Fruit fly (Drosophila melanogaster) whole organism, embryonic: ENCODE results near the gene ETHR.

Experiments used
- Atf3 ChIP-seq: fragments of 200-800 bp; sonication (Bioruptor generic); optimal IDR thresholded peaks from 3 replicates; lab custom pipeline; 2016; ENCODE audit warnings: missing biosample characterization, missing genetic modification characterization
- Bgb ChIP-seq: fragments of 200-800 bp; sonication (Bioruptor generic); IDR thresholded peaks from 2 replicates; pipeline ENCODE4 v1.3.6; 2022; ENCODE audit warnings: missing biosample characterization, missing genetic modification characterization; ENCODE audit not compliant: partially characterized antibody
- CG11247 ChIP-seq: fragments of 200-800 bp; sonication (Bioruptor generic); IDR thresholded peaks from 2 replicates; pipeline ENCODE4 v1.3.6; 2022; ENCODE audit warnings: missing biosample characterization, missing genetic modification characterization
- CG12769 ChIP-seq: fragments of 200-800 bp; sonication (Bioruptor generic); optimal IDR thresholded peaks from 2 replicates; lab custom pipeline; 2019; ENCODE audit warnings: missing biosample characterization, mild to moderate bottlenecking, missing genetic modification characterization, moderate library complexity
- CG14710 ChIP-seq: fragments of 200-800 bp; sonication (Bioruptor generic); optimal IDR thresholded peaks from 3 replicates; lab custom pipeline; 2019; ENCODE audit warnings: missing biosample characterization, mild to moderate bottlenecking, missing genetic modification characterization, moderate library complexity
- CG17385 ChIP-seq: fragments of 200-800 bp; sonication (Bioruptor generic); optimal IDR thresholded peaks from 3 replicates; lab custom pipeline; 2018; ENCODE audit warnings: missing biosample characterization, mild to moderate bottlenecking, missing genetic modification characterization
- CG17612 ChIP-seq: fragments of 200-800 bp; sonication (Bioruptor generic); IDR thresholded peaks from 2 replicates; pipeline ENCODE4 v1.3.6; 2022; ENCODE audit warnings: missing biosample characterization, missing genetic modification characterization
- CG32532 ChIP-seq: fragments of 200-800 bp; sonication (Bioruptor generic); IDR thresholded peaks from 2 replicates; pipeline ENCODE4 v1.3.6; 2022; ENCODE audit warnings: missing biosample characterization, missing genetic modification characterization
- CG32772 ChIP-seq: fragments of 200-800 bp; sonication (Bioruptor generic); IDR thresholded peaks from 2 replicates; pipeline ENCODE4 v1.3.6; 2022; ENCODE audit warnings: missing biosample characterization, missing genetic modification characterization
- CG33557 ChIP-seq: fragments of 200-800 bp; sonication (Bioruptor generic); optimal IDR thresholded peaks from 2 replicates; lab custom pipeline; 2019; ENCODE audit warnings: missing biosample characterization, mild to moderate bottlenecking, missing genetic modification characterization, moderate library complexity
- CG34376 ChIP-seq: fragments of 200-800 bp; sonication (Bioruptor generic); optimal IDR thresholded peaks from 2 replicates; lab custom pipeline; 2018; ENCODE audit warnings: missing biosample characterization, mild to moderate bottlenecking, missing genetic modification characterization
- CG7271 ChIP-seq: fragments of 200-800 bp; sonication (Bioruptor generic); optimal IDR thresholded peaks from 2 replicates; lab custom pipeline; 2018; ENCODE audit warnings: missing biosample characterization, mild to moderate bottlenecking, missing genetic modification characterization, moderate library complexity
- CG7372 ChIP-seq: fragments of 200-800 bp; sonication (Bioruptor generic); IDR thresholded peaks from 2 replicates; pipeline ENCODE4 v1.3.6; 2022; ENCODE audit warnings: missing biosample characterization, missing genetic modification characterization
- CG9727 ChIP-seq: fragments of 200-800 bp; sonication (Bioruptor generic); optimal IDR thresholded peaks from 3 replicates; lab custom pipeline; 2017; ENCODE audit warnings: missing biosample characterization, mild to moderate bottlenecking, missing genetic modification characterization
- CG9932 ChIP-seq: fragments of 200-800 bp; sonication (Bioruptor generic); IDR thresholded peaks from 2 replicates; pipeline ENCODE4 v1.3.6; 2022; ENCODE audit warnings: missing biosample characterization, missing genetic modification characterization
- Chrac-16 ChIP-seq: fragments of 200-800 bp; sonication (Bioruptor generic); optimal IDR thresholded peaks from 3 replicates; lab custom pipeline; 2016; ENCODE audit warnings: missing biosample characterization, missing genetic modification characterization
- Hand ChIP-seq: fragments of 200-800 bp; sonication (Bioruptor generic); optimal IDR thresholded peaks from 2 replicates; lab custom pipeline; 2017; ENCODE audit warnings: mild to moderate bottlenecking, missing biosample characterization, missing genetic modification reagents, missing genetic modification characterization
- HmgZ ChIP-seq: fragments of 200-800 bp; sonication (Bioruptor generic); optimal IDR thresholded peaks from 2 replicates; lab custom pipeline; 2018; ENCODE audit warnings: missing biosample characterization, mild to moderate bottlenecking, missing genetic modification characterization
- Hsf ChIP-seq: fragments of 200-800 bp; sonication (Bioruptor generic); optimal IDR thresholded peaks from 3 replicates; lab custom pipeline; 2016; ENCODE audit warnings: missing biosample characterization, missing genetic modification characterization
- Med ChIP-seq: fragments of 200-800 bp; sonication (Bioruptor generic); peaks from one replicate; lab custom pipeline; 2016; ENCODE audit warnings: missing biosample characterization, missing genetic modification characterization, mild to moderate bottlenecking, inconsistent platforms, moderate library complexity
- Nf-YA ChIP-seq: fragments of 200-800 bp; sonication (Bioruptor generic); IDR thresholded peaks from 2 replicates; pipeline ENCODE4 v1.3.6; 2022; ENCODE audit warnings: missing biosample characterization, missing genetic modification characterization
- Opbp ChIP-seq: fragments of 200-800 bp; sonication (Bioruptor generic); IDR thresholded peaks from 3 replicates; pipeline ENCODE4 v1.3.6; 2022; ENCODE audit warnings: missing biosample characterization, missing genetic modification characterization; ENCODE audit not compliant: partially characterized antibody
- Pdp1 ChIP-seq, 2 experiments: fragments of 200-800 bp; sonication (Bioruptor generic); optimal IDR thresholded peaks; 3 replicates each; lab custom pipeline; 2016; ENCODE audit warnings: missing biosample characterization in 2 of 2, missing genetic modification characterization in 2 of 2, mild to moderate bottlenecking in 1 of 2, moderate library complexity in 1 of 2
- Sry-β ChIP-seq: fragments of 200-800 bp; sonication (Bioruptor generic); optimal IDR thresholded peaks from 2 replicates; lab custom pipeline; 2018; ENCODE audit warnings: missing biosample characterization, mild to moderate bottlenecking, missing genetic modification characterization, moderate library complexity
- Vsx1 ChIP-seq: fragments of 200-800 bp; sonication (Bioruptor generic); optimal IDR thresholded peaks from 2 replicates; lab custom pipeline; 2017; ENCODE audit warnings: missing biosample characterization, mild to moderate bottlenecking, missing genetic modification characterization, missing genetic modification reagents
- abd-A ChIP-seq: fragments of 200-800 bp; sonication (Bioruptor generic); optimal IDR thresholded peaks from 3 replicates; lab custom pipeline; 2019; ENCODE audit warnings: missing biosample characterization, mild to moderate bottlenecking, missing genetic modification characterization, moderate library complexity
- amos ChIP-seq: fragments of 200-800 bp; sonication (Bioruptor generic); IDR thresholded peaks from 2 replicates; pipeline ENCODE4 v1.3.6; 2022; ENCODE audit warnings: missing biosample characterization, missing genetic modification characterization; ENCODE audit not compliant: partially characterized antibody
- ap ChIP-seq: fragments of 200-800 bp; sonication (Bioruptor generic); IDR thresholded peaks from 2 replicates; pipeline ENCODE4 v1.3.6; 2022; ENCODE audit warnings: missing biosample characterization, missing genetic modification characterization
- bbx ChIP-seq: fragments of 200-800 bp; sonication (Bioruptor generic); IDR thresholded peaks from 2 replicates; pipeline ENCODE4 v1.3.6; 2022; ENCODE audit warnings: missing biosample characterization, missing genetic modification characterization; ENCODE audit not compliant: partially characterized antibody
- ci ChIP-seq: fragments of 200-800 bp; sonication (Bioruptor generic); IDR thresholded peaks from 3 replicates; pipeline ENCODE4 v1.3.6; 2022; ENCODE audit warnings: missing biosample characterization, missing genetic modification characterization
- dati ChIP-seq: fragments of 200-800 bp; sonication (Bioruptor generic); IDR thresholded peaks from 2 replicates; pipeline ENCODE4 v1.3.6; 2022; ENCODE audit warnings: missing biosample characterization, missing genetic modification characterization
- dpn ChIP-seq, 2 experiments: fragments of 200-800 bp; sonication (Bioruptor generic); optimal IDR thresholded peaks; 3 replicates each; lab custom pipeline; 2016; ENCODE audit warnings: missing biosample characterization in 2 of 2, missing genetic modification characterization in 2 of 2
- eve ChIP-seq, 2 experiments: fragments of >200 bp; optimal IDR thresholded peaks; 2 replicates each; lab custom pipeline; 2017; ENCODE audit warnings: missing biosample characterization in 2 of 2, missing genetic modification characterization in 2 of 2
- exex ChIP-seq: fragments of 200-800 bp; sonication (Bioruptor generic); optimal IDR thresholded peaks from 4 replicates; lab custom pipeline; 2018; ENCODE audit warnings: missing biosample characterization, mild to moderate bottlenecking, missing genetic modification characterization, moderate library complexity
- fd102C ChIP-seq: fragments of 200-800 bp; sonication (Bioruptor generic); optimal IDR thresholded peaks from 2 replicates; lab custom pipeline; 2018; ENCODE audit warnings: missing biosample characterization, mild to moderate bottlenecking, missing genetic modification characterization, moderate library complexity
- fd3F ChIP-seq: fragments of 200-800 bp; sonication (Bioruptor generic); optimal IDR thresholded peaks from 2 replicates; lab custom pipeline; 2018; ENCODE audit warnings: missing biosample characterization, mild to moderate bottlenecking, missing genetic modification characterization, moderate library complexity
- ftz-f1 ChIP-seq: fragments of 200-800 bp; sonication (Bioruptor generic); optimal IDR thresholded peaks from 2 replicates; lab custom pipeline; 2016; ENCODE audit warnings: missing biosample characterization, missing genetic modification characterization
- hb ChIP-seq: fragments of 200-800 bp; sonication (Bioruptor generic); IDR thresholded peaks from 3 replicates; pipeline ENCODE4 v1.3.6; 2022; ENCODE audit warnings: missing biosample characterization, missing genetic modification characterization; ENCODE audit not compliant: partially characterized antibody
- her ChIP-seq: fragments of 200-800 bp; sonication (Bioruptor generic); optimal IDR thresholded peaks from 2 replicates; lab custom pipeline; 2016; ENCODE audit warnings: missing biosample characterization, missing genetic modification characterization
- lilli ChIP-seq: fragments of 200-800 bp; sonication (Bioruptor generic); optimal IDR thresholded peaks from 3 replicates; lab custom pipeline; 2016; ENCODE audit warnings: missing biosample characterization, missing genetic modification characterization
- nerfin-2 ChIP-seq: fragments of 200-800 bp; sonication (Bioruptor generic); IDR thresholded peaks from 2 replicates; pipeline ENCODE4 v1.3.6; 2022; ENCODE audit warnings: missing biosample characterization, missing genetic modification characterization; ENCODE audit not compliant: partially characterized antibody
- otp ChIP-seq: fragments of 200-800 bp; sonication (Bioruptor generic); IDR thresholded peaks from 3 replicates; pipeline ENCODE4, ENCODE4 v1.3.6; 2022; ENCODE audit warnings: missing biosample characterization, missing genetic modification characterization
- pan ChIP-seq, 4 experiments: fragments of >200 bp in 3 of 4; fragments of 200-800 bp in 1 of 4; sonication (Bioruptor generic) in 1 of 4; optimal IDR thresholded peaks in 3 of 4; IDR thresholded peaks in 1 of 4; 2 replicates each; pipeline versions ENCODE4 v1.3.6 to Lab custom; 2017 to 2022; ENCODE audit warnings: missing biosample characterization in 2 of 4, missing genetic modification characterization in 2 of 4, mixed read lengths in 1 of 4
- slbo ChIP-seq: fragments of 200-800 bp; sonication (Bioruptor generic); IDR thresholded peaks from 2 replicates; pipeline ENCODE4 v1.3.6; 2022; ENCODE audit warnings: missing biosample characterization, missing genetic modification characterization
- sr ChIP-seq: fragments of 200-800 bp; sonication (Bioruptor generic); IDR thresholded peaks from 3 replicates; pipeline ENCODE4 v1.3.6; 2022; ENCODE audit warnings: missing biosample characterization, missing genetic modification characterization
- vnd ChIP-seq: fragments of 200-800 bp; sonication (Bioruptor generic); IDR thresholded peaks from 3 replicates; pipeline ENCODE4 v1.3.6; 2022; ENCODE audit warnings: missing biosample characterization, missing genetic modification characterization; ENCODE audit not compliant: partially characterized antibody

The ETHR gene

DNA sequence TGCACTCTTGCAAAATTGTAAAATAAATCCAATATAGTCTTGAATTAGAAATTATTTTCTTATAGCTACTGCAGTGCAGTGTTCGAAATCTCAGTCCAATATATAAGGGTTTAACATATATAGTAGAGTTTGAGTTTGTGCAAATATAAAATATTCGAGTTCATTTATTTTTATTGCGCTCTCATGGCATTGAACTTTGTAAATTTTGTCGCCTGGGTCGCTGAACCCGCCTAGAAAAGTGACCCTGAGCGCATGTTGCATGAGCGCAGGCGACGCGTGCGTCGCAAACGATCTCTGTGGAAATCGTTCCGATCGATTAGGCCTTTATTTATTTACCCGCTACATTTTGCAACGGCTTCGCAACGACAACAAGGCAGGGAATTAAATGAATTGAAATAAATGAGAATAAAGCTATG, 46.9 kb upstream of the ETHR start (continued):
- TF ChIP-seq dpn (GFP tag; optimal IDR thresholded peaks at IDR 0.05; lab: Kevin White, UChicago) (peak in 1 of 2 experiments; percentile 22), ci (GFP tag; lab: Robert Waterston, UW) (no peak), CG14710 (tag; lab: Kevin White, UChicago) (peak; percentile 10), her (GFP tag; lab: Kevin White, UChicago) (peak; percentile 30), Sry-β (GFP tag; lab: Kevin White, UChicago) (no peak), hb (GFP tag; lab: Robert Waterston, UW) (no peak), slbo (peak; percentile 21; the same call in 1 of the 2 replicates), nerfin-2 (GFP tag; lab: Robert Waterston, UW) (no peak), Vsx1 (GFP tag; lab: Kevin White, UChicago) (peak; percentile 29), CG34376 (GFP tag; lab: Kevin White, UChicago) (no peak), Opbp (GFP tag; lab: Robert Waterston, UW) (no peak), eve (GFP tag; optimal IDR thresholded peaks at IDR 0.05; lab: Kevin White, UChicago) (no peak), pan (optimal IDR thresholded peaks at IDR 0.05; lab: Kevin White, UChicago) (no peak), pan (GFP tag; optimal IDR thresholded peaks at IDR 0.05 in 1 of 2, IDR thresholded peaks at IDR 0.05 in 1 of 2) (peak in 1 of 2 experiments; percentile 49), otp (no peak), dati (no peak), CG12769 (tag; lab: Kevin White, UChicago) (no peak), ap (GFP tag; lab: Robert Waterston, UW) (no peak), Nf-YA (GFP tag; lab: Robert Waterston, UW) (no peak), CG9727 (peak; percentile 6), CG17612 (GFP tag; lab: Robert Waterston, UW) (no peak), Chrac-16 (GFP tag; lab: Kevin White, UChicago) (peak; percentile 42)

DNA sequence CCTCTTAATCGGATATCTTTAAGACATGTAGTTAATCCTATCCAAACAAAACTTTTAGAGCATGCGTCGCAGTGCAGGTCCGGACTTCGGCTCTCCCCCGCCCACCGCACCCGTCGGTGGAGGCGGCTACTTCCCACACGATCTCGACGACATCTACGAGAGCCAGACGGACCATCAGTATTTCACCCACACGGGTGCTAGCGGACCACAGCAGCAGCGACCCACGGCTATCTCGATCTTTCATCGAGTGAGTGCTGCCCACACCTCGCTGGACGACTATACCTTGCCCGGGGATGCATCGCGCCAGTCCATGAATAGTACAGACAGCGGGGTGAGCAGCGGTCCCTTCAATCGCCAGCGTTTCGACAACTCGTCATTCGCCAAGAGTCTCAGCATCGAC, 45.2 kb upstream of the ETHR start:
- TF ChIP-seq Hand (GFP tag; lab: Kevin White, UChicago): no peak
- TF ChIP-seq fd3F (GFP tag; lab: Kevin White, UChicago): no peak
- TF ChIP-seq CG32532: no peak
- no peak for TF ChIP-seq CG32772
- TF ChIP-seq fd102C (GFP tag; lab: Kevin White, UChicago): no peak
- TF ChIP-seq Nf-YA (GFP tag; lab: Robert Waterston, UW): no peak
- TF ChIP-seq CG9932 (GFP tag; lab: Robert Waterston, UW): 0 out of 2 replicates have a peak, but pooled peaks have one; percentile 24
- TF ChIP-seq sr (GFP tag; lab: Robert Waterston, UW): peak; percentile 96

DNA sequence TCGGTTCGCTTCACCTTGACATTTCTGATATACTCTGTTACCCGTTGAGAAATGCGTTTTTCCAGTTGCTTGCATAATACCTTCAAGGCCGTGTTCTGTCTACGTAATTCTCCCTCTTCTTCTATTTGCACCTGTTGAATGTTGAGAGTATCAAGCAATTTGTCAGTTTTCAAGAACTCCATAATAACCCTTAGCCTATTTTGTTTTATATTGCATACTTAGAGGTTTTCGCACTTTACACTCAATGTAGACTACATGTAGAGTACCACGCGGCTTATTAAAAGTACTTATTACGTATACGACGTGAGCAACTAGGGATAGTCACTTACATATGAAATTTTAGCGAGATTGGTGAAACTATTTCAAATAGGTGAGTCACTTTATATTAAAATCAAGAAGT, 43.7 kb upstream of the ETHR start:
- TF ChIP-seq abd-A (tag; lab: Kevin White, UChicago) (no peak), CG12769 (tag; lab: Kevin White, UChicago) (peak; percentile 23), vnd (GFP tag; lab: Robert Waterston, UW) (0 out of 3 replicates have a peak, but pooled peaks have one; percentile 24), bbx (GFP tag; lab: Robert Waterston, UW) (peak; percentile 41; the same call in 1 of the 2 replicates), exex (tag; lab: Kevin White, UChicago) (peak; percentile 16), Opbp (GFP tag; lab: Robert Waterston, UW) (peak; percentile 63; the same call in 2 of the 3 replicates), Hsf (GFP tag; lab: Kevin White, UChicago) (no peak), CG7271 (no peak), CG7372 (GFP tag; lab: Robert Waterston, UW) (peak; percentile 51; the same call in 1 of the 2 replicates), ftz-f1 (GFP tag; lab: Kevin White, UChicago) (peak; percentile 50), amos (GFP tag; lab: Robert Waterston, UW) (peak; percentile 48; the same call in 1 of the 2 replicates), Bgb (GFP tag; lab: Robert Waterston, UW) (peak; percentile 55), Pdp1 (GFP tag; optimal IDR thresholded peaks at IDR 0.05; lab: Kevin White, UChicago) (peak in 1 of 2 experiments; percentile 90), Vsx1 (GFP tag; lab: Kevin White, UChicago) (peak; percentile 27), CG17385 (GFP tag; lab: Kevin White, UChicago) (peak; percentile 15), CG33557 (no peak), HmgZ (tag; lab: Kevin White, UChicago) (peak; percentile 48), Med (GFP tag; lab: Kevin White, UChicago) (peak; percentile 77), Atf3 (no peak), lilli (GFP tag; lab: Kevin White, UChicago) (peak; percentile 2), CG11247 (GFP tag; lab: Robert Waterston, UW) (peak; percentile 22; the same call in 1 of the 2 replicates)
